Fruit fly (Drosophila melanogaster): ENCODE data around the gene CG15531.

CG15531 gene

DNA sequence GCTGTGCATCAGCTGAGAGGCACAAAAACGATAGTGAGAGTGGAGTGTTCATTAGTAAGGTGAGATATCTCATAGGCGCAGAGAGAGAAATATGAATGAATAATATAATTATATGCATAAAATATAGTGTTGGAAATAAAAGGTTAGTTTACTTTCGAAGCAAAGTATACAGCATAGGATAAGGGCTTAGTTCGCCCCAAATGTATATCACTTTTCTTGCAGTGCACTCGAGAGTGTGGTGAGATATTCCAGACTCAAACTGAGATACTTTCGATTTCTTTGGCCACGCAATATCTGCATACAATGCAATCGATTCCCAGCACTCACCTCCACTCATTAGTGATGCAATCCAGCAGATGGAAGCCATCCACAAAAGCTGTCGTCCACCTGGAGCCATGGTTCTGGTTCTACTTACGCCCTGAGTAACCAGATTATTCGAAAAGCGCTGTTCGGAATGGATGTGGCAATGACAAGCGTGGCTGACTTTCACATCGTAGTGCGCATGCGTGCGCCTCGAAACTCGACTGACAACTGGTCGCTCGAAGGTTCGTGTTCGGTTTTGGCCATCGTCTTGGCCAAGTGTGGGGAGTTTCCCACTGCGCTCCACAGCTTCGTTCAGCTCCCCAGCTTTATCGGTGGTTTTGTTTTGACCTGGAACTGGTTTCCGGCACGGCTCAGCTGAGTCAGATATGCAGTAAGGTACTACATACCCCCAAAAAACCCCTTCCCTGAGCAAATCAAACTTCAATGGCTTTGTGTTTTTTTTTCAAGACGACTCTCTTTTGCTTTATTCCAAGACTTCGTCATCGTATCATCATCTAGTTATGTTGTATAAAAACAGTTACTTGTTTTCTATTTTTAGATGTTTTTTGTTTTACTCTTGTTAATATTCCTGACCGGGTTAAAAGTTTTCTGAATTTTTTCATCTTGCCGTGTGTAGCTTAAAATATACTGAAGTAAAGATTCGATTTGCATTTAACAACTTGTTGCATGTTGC, 25.1 kb downstream of the CG15531 start, which contains the start of gene Rsod (continued):
- TF ChIP-seq ci (GFP tag; IDR thresholded peaks at IDR 0.05) = peak; percentile 92
- peak; percentile 28 for TF ChIP-seq Abd-B (GFP tag; optimal IDR thresholded peaks at IDR 0.05)
- TF ChIP-seq E2f2 (GFP tag; IDR thresholded peaks at IDR 0.05) = peak; percentile 40; the same call in 1 of the 2 replicates
- TF ChIP-seq CG8359 (GFP tag; optimal IDR thresholded peaks at IDR 0.05; ENCODE audit: borderline replicate concordance) = peak; percentile 25
- TF ChIP-seq CG17328 (GFP tag; IDR thresholded peaks at IDR 0.05) = peak; percentile 78
- no peak for TF ChIP-seq CG9609 (GFP tag; optimal IDR thresholded peaks at IDR 0.05)
- no peak for TF ChIP-seq zfh2 (GFP tag; optimal IDR thresholded peaks at IDR 0.05)
- TF ChIP-seq CG7987 (GFP tag; optimal IDR thresholded peaks at IDR 0.05) = no peak
- no peak for TF ChIP-seq CG1647 (GFP tag; optimal IDR thresholded peaks at IDR 0.05)
- TF ChIP-seq CG1792 (GFP tag; optimal IDR thresholded peaks at IDR 0.05) = no peak
- no peak for TF ChIP-seq CG10321 (GFP tag; IDR thresholded peaks at IDR 0.05)
- 0 out of 2 replicates have a peak, but pooled peaks have one; percentile 45 for TF ChIP-seq CG11085 (GFP tag; IDR thresholded peaks at IDR 0.05)
- peak; percentile 55 for TF ChIP-seq ATbp (GFP tag; optimal IDR thresholded peaks at IDR 0.05)
- peak; percentile 27 for TF ChIP-seq CoRest (tag; optimal IDR thresholded peaks at IDR 0.05)
- TF ChIP-seq aop (GFP tag; IDR thresholded peaks at IDR 0.05) = peak; percentile 45; the same call in 1 of the 2 replicates
- TF ChIP-seq B-H1 (GFP tag; IDR thresholded peaks at IDR 0.05) = peak; percentile 63
- peak; percentile 56 for TF ChIP-seq pros (GFP tag; optimal IDR thresholded peaks at IDR 0.05)
- peak; percentile 50 for TF ChIP-seq CG33557 (GFP tag; optimal IDR thresholded peaks at IDR 0.05)
- TF ChIP-seq grn (GFP tag; optimal IDR thresholded peaks at IDR 0.05) = peak; percentile 7
- no peak for TF ChIP-seq luna (GFP tag; optimal IDR thresholded peaks at IDR 0.05)
- TF ChIP-seq CG7839 (tag; optimal IDR thresholded peaks at IDR 0.05) = peak; percentile 62
- peak; percentile 76 for TF ChIP-seq ranshi (GFP tag; IDR thresholded peaks at IDR 0.05)
- TF ChIP-seq Hey (tag; optimal IDR thresholded peaks at IDR 0.05) = no peak
- TF ChIP-seq caup (GFP tag; optimal IDR thresholded peaks at IDR 0.05; ENCODE audit: severe bottlenecking) = no peak
- no peak for TF ChIP-seq CG3163 (GFP tag; optimal IDR thresholded peaks at IDR 0.05)
- peak; percentile 55 for TF ChIP-seq nmo (GFP tag; optimal IDR thresholded peaks at IDR 0.05)
- TF ChIP-seq salm (tag; optimal IDR thresholded peaks at IDR 0.05) = peak; percentile 37
- TF ChIP-seq Dad (GFP tag; optimal IDR thresholded peaks at IDR 0.05) = no peak
- TF ChIP-seq jigr1 (GFP tag; IDR thresholded peaks at IDR 0.05) = 0 out of 3 replicates have a peak, but pooled peaks have one; percentile 38
- peak in 1 of 2 experiments; percentile 66 for TF ChIP-seq Hr51 (GFP tag; optimal IDR thresholded peaks at IDR 0.05)
- peak; percentile 41; the same call in 1 of the 2 replicates for TF ChIP-seq cas (GFP tag; IDR thresholded peaks at IDR 0.05)
- peak; percentile 76 for TF ChIP-seq CG4730 (GFP tag; IDR thresholded peaks at IDR 0.05)
- no peak for TF ChIP-seq eve (GFP tag; optimal IDR thresholded peaks at IDR 0.05)
- TF ChIP-seq H2.0 (GFP tag; IDR thresholded peaks at IDR 0.05) = peak; percentile 70
- no peak for TF ChIP-seq lov (optimal IDR thresholded peaks at IDR 0.05)
- TF ChIP-seq lov (GFP tag; IDR thresholded peaks at IDR 0.05) = peak; percentile 58; the same call in 2 of the 3 replicates
- peak; percentile 56 for TF ChIP-seq CG7357 (GFP tag; IDR thresholded peaks at IDR 0.05)
- TF ChIP-seq tio (GFP tag; optimal IDR thresholded peaks at IDR 0.05) = peak; percentile 15
- TF ChIP-seq CG4404 (GFP tag; IDR thresholded peaks at IDR 0.05) = no peak
- TF ChIP-seq CG16779 (GFP tag; IDR thresholded peaks at IDR 0.05) = no peak
- peak; percentile 52 for TF ChIP-seq CG14050 (GFP tag; IDR thresholded peaks at IDR 0.05)
- TF ChIP-seq CG16815 (GFP tag; optimal IDR thresholded peaks at IDR 0.05) = peak; percentile 9
- peak; percentile 71 for TF ChIP-seq CG34422 (GFP tag; IDR thresholded peaks at IDR 0.05)
- TF ChIP-seq HHEX (GFP tag; optimal IDR thresholded peaks at IDR 0.05) = peak; percentile 38
- TF ChIP-seq stc (GFP tag; IDR thresholded peaks at IDR 0.05) = peak; percentile 70
- TF ChIP-seq maf-S (GFP tag; optimal IDR thresholded peaks at IDR 0.05) = no peak
- no peak for TF ChIP-seq CG9215 (GFP tag; IDR thresholded peaks at IDR 0.05)
- peak; percentile 74 for TF ChIP-seq sisA (GFP tag; IDR thresholded peaks at IDR 0.05)
- TF ChIP-seq z (GFP tag; IDR thresholded peaks at IDR 0.05) = peak; percentile 61; the same call in 2 of the 3 replicates

All from whole organism, embryonic.